Fruit fly (Drosophila melanogaster) whole organism, prepupa: ENCODE results near the gene Dh31.

ENCODE experiments used
- CG6854 ChIP-seq: fragments of 200-800 bp; sonication (Bioruptor generic); optimal IDR thresholded peaks from 2 replicates; lab custom pipeline; 2017; ENCODE audit warnings: missing biosample characterization, mild to moderate bottlenecking, missing genetic modification characterization
- Hr38 ChIP-seq: sonication (Bioruptor generic); optimal IDR thresholded peaks from 2 replicates; lab custom pipeline; 2016; ENCODE audit warnings: missing biosample characterization, missing genetic modification characterization
- Hr39 ChIP-seq: fragments of 200-800 bp; sonication (Bioruptor generic); optimal IDR thresholded peaks from 2 replicates; lab custom pipeline; 2016; ENCODE audit warnings: missing biosample characterization, missing genetic modification characterization

DNA sequence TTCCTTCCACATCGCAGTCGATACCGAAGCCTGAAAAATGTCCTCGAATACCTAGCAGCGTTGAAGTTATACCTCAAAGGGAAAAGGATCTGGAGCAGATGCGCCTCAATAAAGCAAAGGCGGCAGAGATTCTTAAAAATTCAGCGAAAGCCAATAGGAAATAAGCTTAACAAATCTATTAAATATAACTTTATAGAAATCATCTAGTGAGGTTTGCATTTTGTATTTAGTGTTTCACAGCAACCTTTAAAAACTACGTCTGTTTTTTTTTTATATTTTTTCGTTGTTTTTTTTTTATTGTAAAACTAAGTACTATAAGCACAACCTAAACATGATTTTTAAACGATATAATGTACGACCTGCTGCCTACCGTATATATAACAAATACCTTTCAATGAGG is 64.5 kb downstream of the Dh31 start, which contains the start of gene CG31897:
- TF ChIP-seq CG6854 (GFP tag; lab: Kevin White, UChicago) = no peak
- TF ChIP-seq Hr39 (GFP tag; lab: Kevin White, UChicago) = no peak
- no peak for TF ChIP-seq Hr38 (GFP tag; lab: Kevin White, UChicago)
